Fruit fly (Drosophila melanogaster) whole organism, embryonic: ENCODE measurements around the gene brm.
A peak's percentile ranks its signal among the peaks of the same experiment; 100 is the strongest.

ENCODE experiments used
- Antp ChIP-seq: fragments of 200-800 bp; sonication (Bioruptor generic); optimal IDR thresholded peaks from 3 replicates; lab custom pipeline; 2016; ENCODE audit warnings: missing biosample characterization, missing genetic modification characterization
- Atf3 ChIP-seq: fragments of 200-800 bp; sonication (Bioruptor generic); optimal IDR thresholded peaks from 3 replicates; lab custom pipeline; 2016; ENCODE audit warnings: missing biosample characterization, missing genetic modification characterization
- CG10462 ChIP-seq: fragments of 200-800 bp; sonication (Bioruptor generic); optimal IDR thresholded peaks from 2 replicates; lab custom pipeline; 2016; ENCODE audit warnings: missing biosample characterization, missing genetic modification characterization
- CG10654 ChIP-seq: fragments of 200-800 bp; sonication (Bioruptor generic); optimal IDR thresholded peaks from 2 replicates; lab custom pipeline; 2016; ENCODE audit warnings: missing biosample characterization, missing genetic modification characterization
- CG11723 ChIP-seq: fragments of 200-800 bp; sonication (Bioruptor generic); optimal IDR thresholded peaks from 2 replicates; lab custom pipeline; 2017; ENCODE audit warnings: missing biosample characterization, mild to moderate bottlenecking, missing genetic modification characterization
- CG12219 ChIP-seq: fragments of 200-800 bp; sonication (Bioruptor generic); optimal IDR thresholded peaks from 3 replicates; lab custom pipeline; 2018; ENCODE audit warnings: missing biosample characterization, mild to moderate bottlenecking, missing genetic modification characterization
- CG12236 ChIP-seq: fragments of 200-800 bp; sonication (Bioruptor generic); optimal IDR thresholded peaks from 2 replicates; lab custom pipeline; 2016; ENCODE audit warnings: missing biosample characterization, missing genetic modification characterization
- CG12391 ChIP-seq: fragments of 200-800 bp; sonication (Bioruptor generic); optimal IDR thresholded peaks from 3 replicates; lab custom pipeline; 2018; ENCODE audit warnings: missing biosample characterization, mild to moderate bottlenecking, missing genetic modification characterization, moderate library complexity
- CG12769 ChIP-seq: fragments of 200-800 bp; sonication (Bioruptor generic); optimal IDR thresholded peaks from 2 replicates; lab custom pipeline; 2019; ENCODE audit warnings: missing biosample characterization, mild to moderate bottlenecking, missing genetic modification characterization, moderate library complexity
- CG16813 ChIP-seq: fragments of 200-800 bp; sonication (Bioruptor generic); IDR thresholded peaks from 3 replicates; pipeline ENCODE4 v1.3.6; 2022; ENCODE audit warnings: missing biosample characterization, missing genetic modification characterization; ENCODE audit not compliant: partially characterized antibody
- CG16863 ChIP-seq: fragments of 200-800 bp; sonication (Bioruptor generic); optimal IDR thresholded peaks from 3 replicates; lab custom pipeline; 2016; ENCODE audit warnings: missing biosample characterization, missing genetic modification characterization
- CG18262 ChIP-seq: fragments of 200-800 bp; optimal IDR thresholded peaks from 3 replicates; lab custom pipeline; 2019; ENCODE audit warnings: missing biosample characterization, mild to moderate bottlenecking, missing genetic modification characterization, moderate library complexity
- CG3281 ChIP-seq: fragments of 200-800 bp; sonication (Bioruptor generic); optimal IDR thresholded peaks from 3 replicates; lab custom pipeline; 2017; ENCODE audit warnings: missing biosample characterization, mild to moderate bottlenecking, missing genetic modification characterization
- CG34376 ChIP-seq: fragments of 200-800 bp; sonication (Bioruptor generic); optimal IDR thresholded peaks from 2 replicates; lab custom pipeline; 2018; ENCODE audit warnings: missing biosample characterization, mild to moderate bottlenecking, missing genetic modification characterization
- CG4424 ChIP-seq: fragments of 200-800 bp; sonication (Bioruptor generic); optimal IDR thresholded peaks from 3 replicates; lab custom pipeline; 2016; ENCODE audit warnings: missing biosample characterization, missing genetic modification characterization
- CG7271 ChIP-seq: fragments of 200-800 bp; sonication (Bioruptor generic); optimal IDR thresholded peaks from 2 replicates; lab custom pipeline; 2018; ENCODE audit warnings: missing biosample characterization, mild to moderate bottlenecking, missing genetic modification characterization, moderate library complexity
- CG9727 ChIP-seq: fragments of 200-800 bp; sonication (Bioruptor generic); optimal IDR thresholded peaks from 3 replicates; lab custom pipeline; 2017; ENCODE audit warnings: missing biosample characterization, mild to moderate bottlenecking, missing genetic modification characterization
- Chrac-16 ChIP-seq: fragments of 200-800 bp; sonication (Bioruptor generic); optimal IDR thresholded peaks from 3 replicates; lab custom pipeline; 2016; ENCODE audit warnings: missing biosample characterization, missing genetic modification characterization
- Gsc ChIP-seq: fragments of 200-800 bp; sonication (Bioruptor generic); IDR thresholded peaks from 2 replicates; pipeline ENCODE4 v1.3.6; 2022; ENCODE audit warnings: missing biosample characterization, missing genetic modification characterization
- HHEX ChIP-seq: fragments of 200-800 bp; sonication (Bioruptor generic); optimal IDR thresholded peaks from 3 replicates; lab custom pipeline; 2017; ENCODE audit warnings: missing biosample characterization, mild to moderate bottlenecking, missing genetic modification characterization, missing genetic modification reagents
- HLHmδ ChIP-seq: fragments of 200-800 bp; sonication (Bioruptor generic); optimal IDR thresholded peaks from 2 replicates; lab custom pipeline; 2018; ENCODE audit warnings: missing biosample characterization, mild to moderate bottlenecking, missing genetic modification characterization, moderate library complexity
- Hmr ChIP-seq: fragments of 200-800 bp; sonication (Bioruptor generic); optimal IDR thresholded peaks from 3 replicates; lab custom pipeline; 2017; ENCODE audit warnings: mild to moderate bottlenecking, missing biosample characterization, missing genetic modification reagents, missing genetic modification characterization
- Jarid2 ChIP-seq: fragments of 200-800 bp; sonication (Bioruptor generic); optimal IDR thresholded peaks from 3 replicates; lab custom pipeline; 2017; ENCODE audit warnings: mild to moderate bottlenecking, missing biosample characterization, missing genetic modification reagents, missing genetic modification characterization
- Lpt ChIP-seq: fragments of >200 bp; optimal IDR thresholded peaks from 2 replicates; lab custom pipeline; 2018; ENCODE audit warnings: missing biosample characterization, missing genetic modification characterization
- Med ChIP-seq: fragments of 200-800 bp; sonication (Bioruptor generic); peaks from one replicate; lab custom pipeline; 2016; ENCODE audit warnings: missing biosample characterization, missing genetic modification characterization, mild to moderate bottlenecking, inconsistent platforms, moderate library complexity
- Ssrp ChIP-seq: fragments of 200-800 bp; sonication (Bioruptor generic); optimal IDR thresholded peaks from 2 replicates; lab custom pipeline; 2018; ENCODE audit warnings: missing biosample characterization, mild to moderate bottlenecking, missing genetic modification characterization, moderate library complexity
- Xrp1 ChIP-seq: fragments of 200-800 bp; sonication (Bioruptor generic); IDR thresholded peaks from 2 replicates; pipeline ENCODE4 v1.3.6; 2022; ENCODE audit warnings: missing biosample characterization, missing genetic modification characterization
- YL-1 ChIP-seq: fragments of 200-800 bp; sonication (Bioruptor generic); optimal IDR thresholded peaks from 3 replicates; lab custom pipeline; 2017; ENCODE audit warnings: missing biosample characterization, mild to moderate bottlenecking, missing genetic modification characterization
- ase ChIP-seq: fragments of 200-800 bp; sonication (Bioruptor generic); IDR thresholded peaks from 3 replicates; pipeline ENCODE4 v1.3.6; 2022; ENCODE audit warnings: missing biosample characterization, missing genetic modification characterization
- bab2 ChIP-seq: fragments of 200-800 bp; sonication (Bioruptor generic); optimal IDR thresholded peaks from 2 replicates; lab custom pipeline; 2016; ENCODE audit warnings: missing biosample characterization, missing genetic modification characterization
- bcd ChIP-seq: fragments of 200-800 bp; sonication (Bioruptor generic); optimal IDR thresholded peaks from 2 replicates; lab custom pipeline; 2017; ENCODE audit warnings: missing biosample characterization, mild to moderate bottlenecking, missing genetic modification characterization
- chn ChIP-seq: fragments of 200-800 bp; sonication (Bioruptor generic); optimal IDR thresholded peaks from 2 replicates; lab custom pipeline; 2016; ENCODE audit warnings: missing biosample characterization, missing genetic modification characterization
- dpn ChIP-seq, 2 experiments: fragments of 200-800 bp; sonication (Bioruptor generic); optimal IDR thresholded peaks; 3 replicates each; lab custom pipeline; 2016; ENCODE audit warnings: missing biosample characterization in 2 of 2, missing genetic modification characterization in 2 of 2
- fd64A ChIP-seq: fragments of 200-800 bp; sonication (Bioruptor generic); optimal IDR thresholded peaks from 3 replicates; lab custom pipeline; 2018; ENCODE audit warnings: missing biosample characterization, mild to moderate bottlenecking, missing genetic modification characterization
- gem ChIP-seq: fragments of 200-800 bp; sonication (Bioruptor generic); optimal IDR thresholded peaks from 2 replicates; lab custom pipeline; 2019; ENCODE audit warnings: missing biosample characterization, mild to moderate bottlenecking, missing genetic modification characterization, moderate library complexity
- gsb ChIP-seq: fragments of 200-800 bp; sonication (Bioruptor generic); IDR thresholded peaks from 2 replicates; pipeline ENCODE4 v1.3.6; 2022; ENCODE audit warnings: missing biosample characterization, missing genetic modification characterization
- kah ChIP-seq: fragments of 200-800 bp; sonication (Bioruptor generic); optimal IDR thresholded peaks from 2 replicates; lab custom pipeline; 2018; ENCODE audit warnings: missing biosample characterization, mild to moderate bottlenecking, missing genetic modification characterization
- lbe ChIP-seq: fragments of 200-800 bp; sonication (Bioruptor generic); optimal IDR thresholded peaks from 2 replicates; lab custom pipeline; 2016; ENCODE audit warnings: missing biosample characterization, mild to moderate bottlenecking, missing genetic modification characterization
- nerfin-1 ChIP-seq: fragments of 200-800 bp; sonication (Bioruptor generic); optimal IDR thresholded peaks from 3 replicates; lab custom pipeline; 2019; ENCODE audit warnings: missing biosample characterization, mild to moderate bottlenecking, missing genetic modification characterization, moderate library complexity
- pnt ChIP-seq: fragments of 200-800 bp; sonication (Bioruptor generic); optimal IDR thresholded peaks from 3 replicates; lab custom pipeline; 2016; ENCODE audit warnings: missing biosample characterization, missing genetic modification characterization
- pzg ChIP-seq: fragments of 200-800 bp; sonication (Bioruptor generic); optimal IDR thresholded peaks from 3 replicates; lab custom pipeline; 2018; ENCODE audit warnings: missing biosample characterization, mild to moderate bottlenecking, missing genetic modification characterization, moderate library complexity
- row ChIP-seq: fragments of 200-800 bp; sonication (Bioruptor generic); IDR thresholded peaks from 3 replicates; pipeline ENCODE4 v1.3.6; 2022; ENCODE audit warnings: missing biosample characterization, missing genetic modification characterization
- sim ChIP-seq: fragments of 200-800 bp; sonication (Bioruptor generic); IDR thresholded peaks from 2 replicates; pipeline ENCODE4 v1.3.6; 2022; ENCODE audit warnings: missing biosample characterization, missing genetic modification characterization
- sisA ChIP-seq: fragments of 200-800 bp; sonication (Bioruptor generic); IDR thresholded peaks from 2 replicates; pipeline ENCODE4 v1.3.6; 2022; ENCODE audit warnings: missing biosample characterization, missing genetic modification characterization
- ttk ChIP-seq: fragments of 200-800 bp; sonication (Bioruptor generic); IDR thresholded peaks from 2 replicates; pipeline ENCODE4 v2.1.2; 2022; ENCODE audit warnings: missing biosample characterization, missing genetic modification characterization
- unc-4 ChIP-seq: fragments of 200-800 bp; sonication (Bioruptor generic); IDR thresholded peaks from 2 replicates; pipeline ENCODE4 v1.3.6; 2022; ENCODE audit warnings: missing biosample characterization, missing genetic modification characterization; ENCODE audit not compliant: partially characterized antibody
- unpg ChIP-seq: fragments of 200-800 bp; sonication (Bioruptor generic); optimal IDR thresholded peaks from 3 replicates; lab custom pipeline; 2018; ENCODE audit warnings: missing biosample characterization, mild to moderate bottlenecking, missing genetic modification characterization, moderate library complexity
- vnd ChIP-seq: fragments of 200-800 bp; sonication (Bioruptor generic); IDR thresholded peaks from 3 replicates; pipeline ENCODE4 v1.3.6; 2022; ENCODE audit warnings: missing biosample characterization, missing genetic modification characterization; ENCODE audit not compliant: partially characterized antibody
- zfh1 ChIP-seq: fragments of 200-800 bp; sonication (Bioruptor generic); IDR thresholded peaks from 3 replicates; pipeline ENCODE4 v1.3.6; 2022; ENCODE audit warnings: missing biosample characterization, missing genetic modification characterization

brm gene

DNA sequence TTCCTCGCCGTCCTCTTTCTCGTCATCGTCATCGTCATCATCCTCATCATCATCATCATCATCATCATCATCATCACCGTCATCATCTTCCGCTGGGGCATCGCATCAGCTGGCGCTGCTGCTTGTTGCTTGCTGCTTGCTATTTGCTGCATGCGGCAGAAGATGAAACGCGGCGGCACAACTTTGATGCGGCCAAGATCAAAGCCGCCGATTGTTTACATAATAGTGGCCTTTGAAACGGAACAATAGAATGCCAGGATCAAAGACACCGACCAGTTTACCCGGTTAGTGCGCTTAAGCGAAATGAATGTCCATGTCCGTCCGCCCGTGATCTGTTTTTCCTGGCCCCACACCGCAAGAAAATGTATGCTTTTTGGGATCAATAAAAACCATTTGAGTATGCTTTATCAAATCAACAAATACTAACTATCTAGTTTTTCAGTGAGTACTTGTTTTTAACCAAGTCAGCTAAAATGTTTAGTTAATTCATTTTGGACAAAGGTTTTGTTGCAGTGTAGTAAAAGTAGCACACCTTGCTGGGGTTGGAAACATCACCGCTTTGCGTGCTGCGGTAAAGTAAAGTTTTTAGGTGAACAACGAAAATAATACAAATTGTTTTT lies 38.5 kb upstream of the brm start (continued):
- TF ChIP-seq CG10462 (peak; percentile 47), Chrac-16 (GFP tag; lab: Kevin White, UChicago) (peak; percentile 72), pnt (GFP tag; lab: Kevin White, UChicago) (peak; percentile 67), dpn (GFP tag; optimal IDR thresholded peaks at IDR 0.05; lab: Kevin White, UChicago) (peak; percentile 26 to 32), Ssrp (tag; lab: Kevin White, UChicago) (peak; percentile 44), bab2 (peak; percentile 26), Antp (GFP tag; lab: Kevin White, UChicago) (peak; percentile 42), CG11723 (GFP tag; lab: Kevin White, UChicago) (no peak), CG4424 (peak; percentile 63), sisA (peak; percentile 53; the same call in 1 of the 2 replicates), nerfin-1 (tag; lab: Kevin White, UChicago) (peak; percentile 47), CG10654 (peak; percentile 33), unpg (GFP tag; lab: Kevin White, UChicago) (peak; percentile 65), Atf3 (GFP tag; lab: Kevin White, UChicago) (peak; percentile 44), lbe (GFP tag; lab: Kevin White, UChicago) (no peak), gem (tag; lab: Kevin White, UChicago) (peak; percentile 80), chn (peak; percentile 61), Med (GFP tag; lab: Kevin White, UChicago) (peak; percentile 80), CG12236 (GFP tag; lab: Kevin White, UChicago) (peak; percentile 43), row (peak; percentile 50), CG3281 (GFP tag; lab: Kevin White, UChicago) (no peak), Jarid2 (GFP tag; lab: Kevin White, UChicago) (no peak), zfh1 (GFP tag; lab: Robert Waterston, UW) (peak; percentile 71), CG16813 (GFP tag; lab: Robert Waterston, UW) (no peak), CG18262 (tag; lab: Kevin White, UChicago) (peak; percentile 76), CG12391 (tag; lab: Kevin White, UChicago) (peak; percentile 69), vnd (no peak), unc-4 (GFP tag; lab: Robert Waterston, UW) (no peak), HHEX (GFP tag; lab: Kevin White, UChicago) (no peak), fd64A (GFP tag; lab: Kevin White, UChicago) (no peak), pzg (no peak), Gsc (GFP tag; lab: Robert Waterston, UW) (peak; percentile 32; the same call in 1 of the 2 replicates), ttk (0 out of 2 replicates have a peak, but pooled peaks have one; percentile 16), bcd (GFP tag; lab: Kevin White, UChicago) (peak; percentile 23), CG9727 (GFP tag; lab: Kevin White, UChicago) (peak; percentile 80), Hmr (no peak), Xrp1 (peak; percentile 85), sim (GFP tag; lab: Robert Waterston, UW) (0 out of 2 replicates have a peak, but pooled peaks have one; percentile 63), CG16863 (GFP tag; lab: Kevin White, UChicago) (peak; percentile 41), CG12219 (GFP tag; lab: Kevin White, UChicago) (peak; percentile 39), kah (GFP tag; lab: Kevin White, UChicago) (no peak), YL-1 (no peak), Lpt (GFP tag; lab: Kevin White, UChicago) (no peak), ase (GFP tag; lab: Robert Waterston, UW) (peak; percentile 33; the same call in 1 of the 3 replicates), CG34376 (GFP tag; lab: Kevin White, UChicago) (no peak), CG7271 (tag; lab: Kevin White, UChicago) (peak; percentile 4), gsb (GFP tag; lab: Robert Waterston, UW) (no peak), HLHmδ (GFP tag; lab: Kevin White, UChicago) (no peak), CG12769 (peak; percentile 17)
